Worm (Caenorhabditis elegans) whole organism, mixed stage, embryonic: ENCODE data around the gene nuaf-1.

Experiments
- ceh-83 ChIP-seq: fragments of 200-800 bp; sonication (Bioruptor generic); optimal IDR thresholded peaks from 2 replicates; lab custom pipeline; 2018; ENCODE audit warnings: mild to moderate bottlenecking, missing genetic modification characterization, missing compliant biosample characterization
- ces-1 ChIP-seq: fragments of 150-350 bp; optimal IDR thresholded peaks from 2 replicates; lab custom pipeline; 2014; ENCODE audit warnings: missing biosample characterization, missing genetic modification reagents, missing genetic modification characterization
- drap-1 ChIP-seq: fragments of 200-800 bp; sonication (Bioruptor generic); optimal IDR thresholded peaks from 3 replicates; lab custom pipeline; 2018; ENCODE audit warnings: mild to moderate bottlenecking, missing genetic modification characterization, missing compliant biosample characterization
- elt-1 ChIP-seq: sonication (generic microtip); optimal IDR thresholded peaks from 2 replicates; lab custom pipeline; 2017; ENCODE audit warnings: missing genetic modification characterization, mild to moderate bottlenecking, missing compliant biosample characterization, antibody characterized with exemption, moderate library complexity, borderline replicate concordance; ENCODE audit not compliant: insufficient read depth
- elt-3 ChIP-seq: fragments of 150-350 bp; optimal IDR thresholded peaks from 2 replicates; lab custom pipeline; 2014; ENCODE audit warnings: missing biosample characterization, missing genetic modification characterization
- lin-13 ChIP-seq: fragments of 150-350 bp; optimal IDR thresholded peaks from 2 replicates; lab custom pipeline; 2014; ENCODE audit warnings: missing biosample characterization, missing genetic modification characterization
- mab-5 ChIP-seq: fragments of 150-350 bp; optimal IDR thresholded peaks from 2 replicates; lab custom pipeline; 2014; ENCODE audit warnings: missing biosample characterization, missing genetic modification characterization
- nhr-12 ChIP-seq: fragments of 150-350 bp; optimal IDR thresholded peaks from 2 replicates; lab custom pipeline; 2014; ENCODE audit warnings: missing biosample characterization, missing genetic modification characterization
- nhr-76 ChIP-seq: sonication (generic microtip); optimal IDR thresholded peaks from 2 replicates; lab custom pipeline; 2017; ENCODE audit warnings: missing biosample characterization, missing genetic modification characterization
- pha-4 ChIP-seq: fragments of 150-350 bp; optimal IDR thresholded peaks from 2 replicates; lab custom pipeline; 2018; ENCODE audit warnings: missing biosample characterization, missing genetic modification reagents, missing genetic modification characterization
- sptf-1 ChIP-seq: sonication (generic microtip); optimal IDR thresholded peaks from 2 replicates; lab custom pipeline; 2017; ENCODE audit warnings: mild to moderate bottlenecking, missing genetic modification characterization, moderate library complexity, missing compliant biosample characterization
- unc-62 ChIP-seq: fragments of 150-350 bp; optimal IDR thresholded peaks from 2 replicates; lab custom pipeline; 2014; ENCODE audit warnings: missing biosample characterization, missing genetic modification reagents, missing genetic modification characterization

ce11 chrV:13580696-13581095 lies 12.3 kb upstream of the nuaf-1 start, which contains the start of gene C50B8.5:
- no peak for TF ChIP-seq ceh-83 (GFP tag; lab: Kevin White, UChicago)
- no peak for TF ChIP-seq lin-13 (tag; lab: Kevin White, UChicago)
- TF ChIP-seq nhr-12, result no peak
- no peak for TF ChIP-seq mab-5 (tag; lab: Kevin White, UChicago)
- TF ChIP-seq ces-1 (GFP tag; lab: Kevin White, UChicago), result no peak
- TF ChIP-seq pha-4 (tag; lab: Kevin White, UChicago), result no peak
- no peak for TF ChIP-seq unc-62 (GFP tag; lab: Kevin White, UChicago)
- no peak for TF ChIP-seq sptf-1
- no peak for TF ChIP-seq elt-1
- TF ChIP-seq nhr-76 (tag; lab: Kevin White, UChicago), result no peak
- no peak for TF ChIP-seq drap-1 (GFP tag; lab: Kevin White, UChicago)
- no peak for TF ChIP-seq elt-3
